In the genomic region with DNA sequence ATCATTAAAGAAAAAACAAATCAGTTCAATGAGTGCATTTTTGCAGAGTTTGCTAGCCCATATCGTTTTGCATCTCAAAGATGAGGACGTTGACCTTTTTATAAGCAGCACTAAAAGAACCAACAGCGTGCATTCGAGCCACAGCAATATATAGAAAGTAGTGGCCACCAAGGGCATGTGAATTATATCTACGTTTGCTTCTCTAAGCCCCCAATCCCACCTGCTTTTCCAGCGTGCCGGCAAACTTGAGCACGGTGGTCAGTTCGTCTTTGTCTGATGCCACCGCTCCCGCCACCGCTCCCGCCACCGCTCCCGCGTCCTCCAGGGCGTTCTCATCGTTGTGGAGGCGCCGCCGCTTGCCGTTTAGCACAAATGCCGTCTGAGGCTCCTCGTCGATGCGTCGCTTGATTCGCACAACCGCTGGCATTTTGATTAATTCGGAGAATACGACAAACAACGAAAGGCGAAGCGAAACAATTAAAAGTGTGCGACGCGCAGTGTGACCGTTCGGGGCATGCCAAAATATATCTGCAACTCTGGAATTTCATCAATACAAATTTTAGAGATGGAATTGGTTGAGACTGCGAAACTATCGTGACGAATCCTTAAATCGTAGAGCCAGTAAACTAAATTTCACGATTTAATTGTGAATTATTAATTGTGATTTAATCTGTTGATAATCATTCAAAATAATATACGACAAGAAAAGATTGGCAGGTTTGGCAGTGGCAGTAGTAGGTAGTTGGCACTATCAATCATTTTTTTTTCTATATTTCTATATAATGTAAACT, we compare ENCODE assay signal across 1 fruit fly cellular context.
TF ChIP-seq lines count a peak whose summit lies in the region.

No protein-coding gene starts in this region.

TF ChIP-seq in whole organism, embryonic, 481 proteins besides CTCF, POLR2A, EP300 and RAD21 (continued from another document and continues in another):
- TF ChIP-seq CG32767 (GFP tag; IDR thresholded peaks at IDR 0.05; lab: Robert Waterston, UW) (no peak), stwl (tag; optimal IDR thresholded peaks at IDR 0.05; lab: Kevin White, UChicago) (peak; percentile 90), odd (GFP tag; optimal IDR thresholded peaks at IDR 0.05; lab: Kevin White, UChicago) (no peak), Doc2 (GFP tag; IDR thresholded peaks at IDR 0.05; lab: Robert Waterston, UW) (no peak), CG1602 (GFP tag; optimal IDR thresholded peaks at IDR 0.05; lab: Kevin White, UChicago) (no peak), schlank (tag; optimal IDR thresholded peaks at IDR 0.05; lab: Kevin White, UChicago) (no peak), CG7963 (GFP tag; IDR thresholded peaks at IDR 0.05; lab: Robert Waterston, UW; ENCODE audit: partially characterized antibody) (0 out of 3 replicates have a peak, but pooled peaks have one; percentile 31), NK7.1 (GFP tag; optimal IDR thresholded peaks at IDR 0.05; lab: Kevin White, UChicago) (no peak), Lpt (GFP tag; optimal IDR thresholded peaks at IDR 0.05; lab: Kevin White, UChicago) (no peak), peb (GFP tag; IDR thresholded peaks at IDR 0.05; lab: Robert Waterston, UW) (no peak), Meics (GFP tag; optimal IDR thresholded peaks at IDR 0.05; lab: Kevin White, UChicago) (peak; percentile 59), grn (GFP tag; optimal IDR thresholded peaks at IDR 0.05; lab: Kevin White, UChicago) (no peak), ac (GFP tag; optimal IDR thresholded peaks at IDR 0.05; lab: Kevin White, UChicago) (no peak), nerfin-1 (tag; optimal IDR thresholded peaks at IDR 0.05; lab: Kevin White, UChicago) (peak; percentile 13), zen (tag; optimal IDR thresholded peaks at IDR 0.05; lab: Kevin White, UChicago) (peak; percentile 60), ERR (GFP tag; optimal IDR thresholded peaks at IDR 0.05; lab: Kevin White, UChicago) (peak; percentile 28), Opbp (GFP tag; IDR thresholded peaks at IDR 0.05; lab: Robert Waterston, UW; ENCODE audit: partially characterized antibody) (peak; percentile 84; the same call in 2 of the 3 replicates), CG2199 (GFP tag; IDR thresholded peaks at IDR 0.05; lab: Robert Waterston, UW) (no peak), CG4617 (GFP tag; optimal IDR thresholded peaks at IDR 0.05; lab: Kevin White, UChicago; ENCODE audit: borderline replicate concordance) (peak; percentile 82), CG9817 (tag; optimal IDR thresholded peaks at IDR 0.05; lab: Kevin White, UChicago) (peak; percentile 36), Six4 (GFP tag; optimal IDR thresholded peaks at IDR 0.05; lab: Kevin White, UChicago) (no peak), CG12219 (GFP tag; optimal IDR thresholded peaks at IDR 0.05; lab: Kevin White, UChicago) (no peak), pb (GFP tag; optimal IDR thresholded peaks at IDR 0.05; lab: Kevin White, UChicago) (no peak), Lhr (GFP tag; optimal IDR thresholded peaks at IDR 0.05; lab: Kevin White, UChicago) (peak; percentile 84), Eip74EF (GFP tag; optimal IDR thresholded peaks at IDR 0.05; lab: Kevin White, UChicago) (no peak), CG17829 (tag; optimal IDR thresholded peaks at IDR 0.05; lab: Kevin White, UChicago) (peak; percentile 64), Hand (GFP tag; optimal IDR thresholded peaks at IDR 0.05; lab: Kevin White, UChicago) (no peak), pzg (GFP tag; optimal IDR thresholded peaks at IDR 0.05; lab: Kevin White, UChicago) (peak; percentile 73), CG18011 (GFP tag; optimal IDR thresholded peaks at IDR 0.05; lab: Kevin White, UChicago) (peak; percentile 33), gsb-n (tag; optimal IDR thresholded peaks at IDR 0.05; lab: Kevin White, UChicago) (peak; percentile 65), CG11085 (GFP tag; IDR thresholded peaks at IDR 0.05; lab: Robert Waterston, UW) (no peak), CG7271 (tag; optimal IDR thresholded peaks at IDR 0.05; lab: Kevin White, UChicago) (no peak), CG10565 (GFP tag; optimal IDR thresholded peaks at IDR 0.05; lab: Kevin White, UChicago) (no peak), CG7928 (GFP tag; optimal IDR thresholded peaks at IDR 0.05; lab: Kevin White, UChicago) (no peak), chm (GFP tag; IDR thresholded peaks at IDR 0.05; lab: Robert Waterston, UW) (peak; percentile 51; the same call in 1 of the 2 replicates), amos (GFP tag; IDR thresholded peaks at IDR 0.05; lab: Robert Waterston, UW; ENCODE audit: partially characterized antibody) (peak; percentile 85), sim (GFP tag; IDR thresholded peaks at IDR 0.05; lab: Robert Waterston, UW) (no peak), CG6813 (GFP tag; optimal IDR thresholded peaks at IDR 0.05; lab: Kevin White, UChicago) (no peak), CG11504 (tag; optimal IDR thresholded peaks at IDR 0.05; lab: Kevin White, UChicago) (peak; percentile 46), Nf-YA (GFP tag; IDR thresholded peaks at IDR 0.05; lab: Robert Waterston, UW) (no peak), ci (GFP tag; IDR thresholded peaks at IDR 0.05; lab: Robert Waterston, UW) (peak; percentile 56), sug (tag; optimal IDR thresholded peaks at IDR 0.05; lab: Kevin White, UChicago) (peak; percentile 31), cad (GFP tag; optimal IDR thresholded peaks at IDR 0.05; lab: Kevin White, UChicago) (no peak), HmgZ (tag; optimal IDR thresholded peaks at IDR 0.05; lab: Kevin White, UChicago) (peak; percentile 32), HmgD (GFP tag; optimal IDR thresholded peaks at IDR 0.05; lab: Kevin White, UChicago) (peak; percentile 60), CG34376 (GFP tag; optimal IDR thresholded peaks at IDR 0.05; lab: Kevin White, UChicago) (no peak), ind (GFP tag; optimal IDR thresholded peaks at IDR 0.05; lab: Kevin White, UChicago) (peak; percentile 42), CkIIα-i1 (GFP tag; IDR thresholded peaks at IDR 0.05; lab: Robert Waterston, UW) (no peak), CG31224 (GFP tag; IDR thresholded peaks at IDR 0.05; lab: Robert Waterston, UW) (no peak), CG17186 (GFP tag; optimal IDR thresholded peaks at IDR 0.05; lab: Kevin White, UChicago) (peak; percentile 53), crp (GFP tag; optimal IDR thresholded peaks at IDR 0.05; lab: Kevin White, UChicago) (peak in 1 of 2 experiments; percentile 67), dm (GFP tag; optimal IDR thresholded peaks at IDR 0.05; lab: Kevin White, UChicago) (peak; percentile 44), abd-A (tag; optimal IDR thresholded peaks at IDR 0.05; lab: Kevin White, UChicago) (no peak), br (optimal IDR thresholded peaks at IDR 0.05; lab: Kevin White, UChicago) (no peak), sima (GFP tag; optimal IDR thresholded peaks at IDR 0.05; lab: Kevin White, UChicago) (no peak), dmrt99B (tag; optimal IDR thresholded peaks at IDR 0.05; lab: Kevin White, UChicago) (no peak), Aef1 (GFP tag; IDR thresholded peaks at IDR 0.05; lab: Robert Waterston, UW) (peak; percentile 21; the same call in 1 of the 3 replicates), Hmx (GFP tag; optimal IDR thresholded peaks at IDR 0.05; lab: Kevin White, UChicago) (peak; percentile 36), Sry-β (GFP tag; optimal IDR thresholded peaks at IDR 0.05; lab: Kevin White, UChicago) (no peak), ase (GFP tag; IDR thresholded peaks at IDR 0.05; lab: Robert Waterston, UW) (peak; percentile 42; the same call in 1 of the 3 replicates), CG34224 (GFP tag; IDR thresholded peaks at IDR 0.05; lab: Robert Waterston, UW; ENCODE audit: partially characterized antibody) (peak; percentile 80), Fer3 (tag; optimal IDR thresholded peaks at IDR 0.05; lab: Kevin White, UChicago) (peak; percentile 3), Doc3 (GFP tag; IDR thresholded peaks at IDR 0.05; lab: Robert Waterston, UW; ENCODE audit: partially characterized antibody) (peak; percentile 71), dan (GFP tag; IDR thresholded peaks at IDR 0.05; lab: Robert Waterston, UW) (no peak), slbo (GFP tag; IDR thresholded peaks at IDR 0.05; lab: Robert Waterston, UW) (peak; percentile 76), ara (GFP tag; IDR thresholded peaks at IDR 0.05; lab: Robert Waterston, UW) (no peak), CG2678 (tag; optimal IDR thresholded peaks at IDR 0.05; lab: Kevin White, UChicago) (peak; percentile 33), insv (GFP tag; optimal IDR thresholded peaks at IDR 0.05; lab: Kevin White, UChicago) (peak in 1 of 2 experiments; percentile 36), CG16813 (GFP tag; IDR thresholded peaks at IDR 0.05; lab: Robert Waterston, UW; ENCODE audit: partially characterized antibody) (peak; percentile 87), lilli (GFP tag; optimal IDR thresholded peaks at IDR 0.05; lab: Kevin White, UChicago) (peak; percentile 65), dpn (GFP tag; optimal IDR thresholded peaks at IDR 0.05; lab: Kevin White, UChicago) (peak; percentile 43 to 45), ash1 (GFP tag; optimal IDR thresholded peaks at IDR 0.05; lab: Kevin White, UChicago) (no peak), unc-4 (GFP tag; IDR thresholded peaks at IDR 0.05; lab: Robert Waterston, UW; ENCODE audit: partially characterized antibody) (peak; percentile 78), gsb (GFP tag; IDR thresholded peaks at IDR 0.05; lab: Robert Waterston, UW) (no peak), trem (tag; optimal IDR thresholded peaks at IDR 0.05; lab: Kevin White, UChicago) (peak; percentile 57), CG2120 (GFP tag; optimal IDR thresholded peaks at IDR 0.05; lab: Kevin White, UChicago) (peak; percentile 79), nerfin-2 (GFP tag; IDR thresholded peaks at IDR 0.05; lab: Robert Waterston, UW; ENCODE audit: partially characterized antibody) (0 out of 2 replicates have a peak, but pooled peaks have one; percentile 8), mam (GFP tag; optimal IDR thresholded peaks at IDR 0.05; lab: Kevin White, UChicago) (peak; percentile 51), MTF-1 (GFP tag; optimal IDR thresholded peaks at IDR 0.05; lab: Kevin White, UChicago; ENCODE audit: borderline replicate concordance) (no peak), CG9876 (GFP tag; optimal IDR thresholded peaks at IDR 0.05; lab: Kevin White, UChicago) (no peak), CG1233 (GFP tag; optimal IDR thresholded peaks at IDR 0.05; lab: Kevin White, UChicago) (no peak), CG30020 (tag; optimal IDR thresholded peaks at IDR 0.05; lab: Kevin White, UChicago) (peak; percentile 66), zfh1 (GFP tag; IDR thresholded peaks at IDR 0.05; lab: Robert Waterston, UW) (peak; percentile 11; the same call in 2 of the 3 replicates), NC2α (GFP tag; optimal IDR thresholded peaks at IDR 0.05; lab: Kevin White, UChicago) (no peak), Gug (GFP tag; IDR thresholded peaks at IDR 0.05; lab: Robert Waterston, UW) (peak; percentile 49; the same call in 2 of the 4 replicates), Hr3 (GFP tag; optimal IDR thresholded peaks at IDR 0.05; lab: Kevin White, UChicago) (peak; percentile 50), CG12155 (GFP tag; optimal IDR thresholded peaks at IDR 0.05; lab: Kevin White, UChicago) (peak; percentile 33), CG34422 (GFP tag; IDR thresholded peaks at IDR 0.05; lab: Robert Waterston, UW) (0 out of 3 replicates have a peak, but pooled peaks have one; percentile 55), bigmax (GFP tag; optimal IDR thresholded peaks at IDR 0.05; lab: Kevin White, UChicago) (no peak), tin (GFP tag; optimal IDR thresholded peaks at IDR 0.05; lab: Kevin White, UChicago) (peak; percentile 56), CG3995 (GFP tag; optimal IDR thresholded peaks at IDR 0.05; lab: Kevin White, UChicago) (peak; percentile 51), Side (GFP tag; optimal IDR thresholded peaks at IDR 0.05; lab: Kevin White, UChicago) (peak; percentile 36), NfI (GFP tag; optimal IDR thresholded peaks at IDR 0.05; lab: Kevin White, UChicago) (peak; percentile 35), Sin3A (optimal IDR thresholded peaks at IDR 0.05; lab: Kevin White, UChicago) (peak; percentile 58), eve (GFP tag; optimal IDR thresholded peaks at IDR 0.05; lab: Kevin White, UChicago) (peak in 1 of 2 experiments; percentile 73), NC2β (GFP tag; optimal IDR thresholded peaks at IDR 0.05; lab: Kevin White, UChicago) (peak; percentile 17), Blimp-1 (GFP tag; optimal IDR thresholded peaks at IDR 0.05; lab: Kevin White, UChicago) (peak; percentile 3), CG8359 (GFP tag; optimal IDR thresholded peaks at IDR 0.05; lab: Kevin White, UChicago; ENCODE audit: borderline replicate concordance) (no peak), CG12942 (GFP tag; optimal IDR thresholded peaks at IDR 0.05; lab: Kevin White, UChicago) (no peak), CHES-1-like (GFP tag; optimal IDR thresholded peaks at IDR 0.05; lab: Kevin White, UChicago) (peak; percentile 75), Med (GFP tag; lab: Kevin White, UChicago) (peak; percentile 80), B-H1 (GFP tag; IDR thresholded peaks at IDR 0.05; lab: Robert Waterston, UW) (no peak), sr (GFP tag; IDR thresholded peaks at IDR 0.05; lab: Robert Waterston, UW) (no peak), CG33213 (GFP tag; optimal IDR thresholded peaks at IDR 0.05; lab: Kevin White, UChicago) (peak; percentile 74), CG10366 (GFP tag; IDR thresholded peaks at IDR 0.05; lab: Robert Waterston, UW) (peak; percentile 39; the same call in 1 of the 2 replicates), z (GFP tag; IDR thresholded peaks at IDR 0.05; lab: Robert Waterston, UW) (no peak), CG7372 (GFP tag; IDR thresholded peaks at IDR 0.05; lab: Robert Waterston, UW) (no peak), caup (GFP tag; optimal IDR thresholded peaks at IDR 0.05; lab: Kevin White, UChicago; ENCODE audit: severe bottlenecking) (no peak), lov (optimal IDR thresholded peaks at IDR 0.05; lab: Kevin White, UChicago) (no peak), lov (GFP tag; IDR thresholded peaks at IDR 0.05; lab: Robert Waterston, UW) (no peak), CG6654 (GFP tag; optimal IDR thresholded peaks at IDR 0.05; lab: Kevin White, UChicago) (no peak), CG15073 (GFP tag; optimal IDR thresholded peaks at IDR 0.05; lab: Kevin White, UChicago) (no peak), CG9727 (GFP tag; optimal IDR thresholded peaks at IDR 0.05; lab: Kevin White, UChicago) (peak; percentile 55), nom (GFP tag; optimal IDR thresholded peaks at IDR 0.05; lab: Kevin White, UChicago) (no peak), rib (GFP tag; IDR thresholded peaks at IDR 0.05; lab: Robert Waterston, UW) (no peak), Chrac-16 (GFP tag; optimal IDR thresholded peaks at IDR 0.05; lab: Kevin White, UChicago) (peak; percentile 55), Atf6 (GFP tag; IDR thresholded peaks at IDR 0.05; lab: Robert Waterston, UW) (no peak), Dip3 (GFP tag; optimal IDR thresholded peaks at IDR 0.05; lab: Kevin White, UChicago) (peak; percentile 20), PHDP (tag; optimal IDR thresholded peaks at IDR 0.05; lab: Kevin White, UChicago) (peak; percentile 40), pros (GFP tag; optimal IDR thresholded peaks at IDR 0.05; lab: Kevin White, UChicago) (no peak), lab (GFP tag; optimal IDR thresholded peaks at IDR 0.05; lab: Kevin White, UChicago) (no peak)
